Worm (Caenorhabditis elegans) whole organism, young adult: ENCODE results near the gene Y41D4B.24.
A peak's percentile ranks its signal among the peaks of the same experiment; 100 is the strongest.

ENCODE experiments used
- ceh-100 ChIP-seq: fragments of 200-800 bp; sonication (Bioruptor generic); IDR thresholded peaks from 2 replicates; pipeline ENCODE4 v1.3.6; 2022; ENCODE audit warnings: missing genetic modification reagents, missing genetic modification characterization, missing compliant biosample characterization
- him-1 ChIP-seq: sonication (generic microtip); optimal IDR thresholded peaks from 2 replicates; lab custom pipeline; 2016; ENCODE audit warnings: missing genotype, missing genetic modification reagents, missing genetic modification characterization, missing compliant biosample characterization
- madf-10 ChIP-seq: sonication (generic microtip); optimal IDR thresholded peaks from 2 replicates; lab custom pipeline; 2016; ENCODE audit warnings: mild to moderate bottlenecking, missing genetic modification characterization, missing compliant biosample characterization
- nhr-80 ChIP-seq: sonication (generic microtip); optimal IDR thresholded peaks from 2 replicates; lab custom pipeline; 2016; ENCODE audit warnings: missing genetic modification characterization, missing compliant biosample characterization
- rpc-1 ChIP-seq, 2 experiments: fragments of 150-350 bp in 1 of 2; sonication (generic microtip) in 1 of 2; optimal IDR thresholded peaks; 2 replicates each; lab custom pipeline; 2014 to 2018; ENCODE audit warnings: missing biosample characterization in 1 of 2, missing genetic modification characterization in 1 of 2, missing genetic modification reagents in 1 of 2, missing genotype in 1 of 2
- snpc-4 ChIP-seq, 5 experiments: fragments of 150-350 bp in 1 of 5; sonication (generic microtip) in 4 of 5; optimal IDR thresholded peaks; 2 replicates each; lab custom pipeline; 2014 to 2018; ENCODE audit warnings: missing genetic modification characterization in 5 of 5, missing biosample characterization in 3 of 5, antibody characterized with exemption in 2 of 5, mild to moderate bottlenecking in 2 of 5, missing compliant biosample characterization in 2 of 5, missing genotype in 2 of 5, moderate library complexity in 2 of 5, missing genetic modification reagents in 1 of 5
- somi-1 ChIP-seq: fragments of 200-800 bp; sonication (Bioruptor generic); optimal IDR thresholded peaks from 2 replicates; lab custom pipeline; 2018; ENCODE audit warnings: mild to moderate bottlenecking, missing genetic modification characterization, missing compliant biosample characterization
- tbx-9 ChIP-seq: sonication (generic microtip); optimal IDR thresholded peaks from 2 replicates; lab custom pipeline; 2016; ENCODE audit warnings: borderline replicate concordance, missing genetic modification characterization, inconsistent platforms, missing compliant biosample characterization
- unc-62 ChIP-seq: fragments of 150-350 bp; optimal IDR thresholded peaks from 2 replicates; lab custom pipeline; 2014; ENCODE audit warnings: missing biosample characterization, missing genetic modification reagents, missing genetic modification characterization
- ztf-28 ChIP-seq: fragments of 200-800 bp; sonication (Bioruptor generic); IDR thresholded peaks from 2 replicates; pipeline ENCODE4 v1.3.6; 2022; ENCODE audit warnings: missing genetic modification reagents, missing genetic modification characterization, missing compliant biosample characterization

- TF ChIP-seq ztf-28 (GFP tag; lab: Robert Waterston, UW) (0 out of 2 replicates have a peak, but pooled peaks have one; percentile 10), snpc-4 (GFP tag; optimal IDR thresholded peaks at IDR 0.05; lab: Kevin White, UChicago) (no peak), snpc-4 (tag; optimal IDR thresholded peaks at IDR 0.05; lab: Kevin White, UChicago) (peak; percentile 20 to 69 (median 38)), nhr-80 (tag; lab: Kevin White, UChicago) (peak; percentile 19), rpc-1 (optimal IDR thresholded peaks at IDR 0.05; lab: Kevin White, UChicago) (no peak), rpc-1 (tag; optimal IDR thresholded peaks at IDR 0.05; lab: Kevin White, UChicago) (no peak), madf-10 (tag; lab: Kevin White, UChicago) (no peak), tbx-9 (tag; lab: Kevin White, UChicago) (no peak), ceh-100 (GFP tag; lab: Robert Waterston, UW) (0 out of 2 replicates have a peak, but pooled peaks have one; percentile 29), unc-62 (GFP tag; lab: Kevin White, UChicago) (no peak), him-1 (tag; lab: Kevin White, UChicago) (no peak), somi-1 (GFP tag; lab: Kevin White, UChicago) (no peak)
Measured at ce11 chrIV:1709695-1710315, 27.8 kb upstream of the Y41D4B.24 start, which contains the start of the genes pbs-1 and K08D12.3.
